Fruit fly (Drosophila melanogaster) whole organism, embryonic: ENCODE data around the gene SLC5A11.

Experiments
- ATbp ChIP-seq: fragments of 200-800 bp; sonication (Bioruptor generic); optimal IDR thresholded peaks from 2 replicates; lab custom pipeline; 2017; ENCODE audit warnings: missing biosample characterization, mild to moderate bottlenecking, missing genetic modification characterization, missing genetic modification reagents
- Ada2b ChIP-seq: fragments of 200-800 bp; sonication (Bioruptor generic); IDR thresholded peaks from 2 replicates; pipeline ENCODE4 v1.3.6; 2022; ENCODE audit warnings: missing biosample characterization, missing genetic modification characterization
- CG1024 ChIP-seq: fragments of 200-800 bp; sonication (Bioruptor generic); IDR thresholded peaks from 2 replicates; pipeline ENCODE4 v1.3.6; 2022; ENCODE audit warnings: missing biosample characterization, missing genetic modification characterization
- CG10543 ChIP-seq: fragments of 200-800 bp; sonication (Bioruptor generic); optimal IDR thresholded peaks from 3 replicates; lab custom pipeline; 2017; ENCODE audit warnings: missing biosample characterization, mild to moderate bottlenecking, missing genetic modification characterization, moderate library complexity
- CG10654 ChIP-seq: fragments of 200-800 bp; sonication (Bioruptor generic); optimal IDR thresholded peaks from 2 replicates; lab custom pipeline; 2016; ENCODE audit warnings: missing biosample characterization, missing genetic modification characterization
- CG10959 ChIP-seq: fragments of 200-800 bp; sonication (Bioruptor generic); IDR thresholded peaks from 2 replicates; pipeline ENCODE4 v1.3.6; 2022; ENCODE audit warnings: missing biosample characterization, missing genetic modification characterization
- CG12236 ChIP-seq: fragments of 200-800 bp; sonication (Bioruptor generic); optimal IDR thresholded peaks from 2 replicates; lab custom pipeline; 2016; ENCODE audit warnings: missing biosample characterization, missing genetic modification characterization
- CG13424 ChIP-seq: fragments of 200-800 bp; sonication (Bioruptor generic); optimal IDR thresholded peaks from 2 replicates; lab custom pipeline; 2019; ENCODE audit warnings: missing biosample characterization, mild to moderate bottlenecking, missing genetic modification characterization, moderate library complexity
- CG15514 ChIP-seq: fragments of 200-800 bp; sonication (Bioruptor generic); optimal IDR thresholded peaks from 3 replicates; lab custom pipeline; 2017; ENCODE audit warnings: missing biosample characterization, missing genetic modification characterization, mild to moderate bottlenecking, moderate library complexity, missing genetic modification reagents
- CG1602 ChIP-seq: fragments of 200-800 bp; sonication (Bioruptor generic); optimal IDR thresholded peaks from 3 replicates; lab custom pipeline; 2016; ENCODE audit warnings: missing biosample characterization, missing genetic modification characterization
- CG17328 ChIP-seq: fragments of 200-800 bp; sonication (Bioruptor generic); IDR thresholded peaks from 2 replicates; pipeline ENCODE4 v1.3.6; 2022; ENCODE audit warnings: missing biosample characterization, missing genetic modification characterization
- CG17612 ChIP-seq: fragments of 200-800 bp; sonication (Bioruptor generic); IDR thresholded peaks from 2 replicates; pipeline ENCODE4 v1.3.6; 2022; ENCODE audit warnings: missing biosample characterization, missing genetic modification characterization
- CG18599 ChIP-seq: fragments of 200-800 bp; sonication (Bioruptor generic); optimal IDR thresholded peaks from 3 replicates; lab custom pipeline; 2017; ENCODE audit warnings: missing biosample characterization, missing genetic modification characterization, mild to moderate bottlenecking, moderate library complexity, missing genetic modification reagents
- CG30020 ChIP-seq: fragments of 200-800 bp; optimal IDR thresholded peaks from 2 replicates; lab custom pipeline; 2019; ENCODE audit warnings: missing biosample characterization, mild to moderate bottlenecking, missing genetic modification characterization, moderate library complexity
- CG31224 ChIP-seq: fragments of 200-800 bp; sonication (Bioruptor generic); IDR thresholded peaks from 2 replicates; pipeline ENCODE4 v1.3.6; 2022; ENCODE audit warnings: missing biosample characterization, missing genetic modification characterization
- CG3407 ChIP-seq: fragments of 200-800 bp; sonication (Bioruptor generic); optimal IDR thresholded peaks from 2 replicates; lab custom pipeline; 2018; ENCODE audit warnings: missing biosample characterization, mild to moderate bottlenecking, missing genetic modification characterization
- CG4707 ChIP-seq: fragments of 200-800 bp; sonication (Bioruptor generic); optimal IDR thresholded peaks from 2 replicates; lab custom pipeline; 2018; ENCODE audit warnings: missing biosample characterization, mild to moderate bottlenecking, missing genetic modification characterization, moderate library complexity
- CG7357 ChIP-seq: fragments of 200-800 bp; sonication (Bioruptor generic); IDR thresholded peaks from 3 replicates; pipeline ENCODE4 v1.3.6; 2022; ENCODE audit warnings: missing biosample characterization, missing genetic modification characterization
- CoRest ChIP-seq: fragments of 200-800 bp; sonication (Bioruptor generic); optimal IDR thresholded peaks from 3 replicates; lab custom pipeline; 2018; ENCODE audit warnings: missing biosample characterization, mild to moderate bottlenecking, missing genetic modification characterization, moderate library complexity
- CrebB ChIP-seq: fragments of 200-800 bp; sonication (Bioruptor generic); optimal IDR thresholded peaks from 3 replicates; lab custom pipeline; 2018; ENCODE audit warnings: missing biosample characterization, mild to moderate bottlenecking, missing genetic modification characterization
- D19B ChIP-seq: fragments of 200-800 bp; sonication (Bioruptor generic); optimal IDR thresholded peaks from 2 replicates; lab custom pipeline; 2017; ENCODE audit warnings: missing biosample characterization, mild to moderate bottlenecking, missing genetic modification characterization
- Lim3 ChIP-seq: fragments of 200-800 bp; sonication (Bioruptor generic); IDR thresholded peaks from 2 replicates; pipeline ENCODE4 v1.3.6; 2022; ENCODE audit warnings: missing biosample characterization, missing genetic modification characterization
- Lpt ChIP-seq: fragments of >200 bp; optimal IDR thresholded peaks from 2 replicates; lab custom pipeline; 2018; ENCODE audit warnings: missing biosample characterization, missing genetic modification characterization
- Max ChIP-seq: fragments of 200-800 bp; sonication (Bioruptor generic); optimal IDR thresholded peaks from 2 replicates; lab custom pipeline; 2016; ENCODE audit warnings: missing biosample characterization, mild to moderate bottlenecking, missing genetic modification characterization
- Spps ChIP-seq: fragments of 200-800 bp; sonication (Bioruptor generic); optimal IDR thresholded peaks from 2 replicates; lab custom pipeline; 2018; ENCODE audit warnings: missing biosample characterization, mild to moderate bottlenecking, missing genetic modification characterization
- Sry-δ ChIP-seq: fragments of 200-800 bp; sonication (Bioruptor generic); optimal IDR thresholded peaks from 2 replicates; lab custom pipeline; 2016; ENCODE audit warnings: missing biosample characterization, missing genetic modification characterization
- Ssrp ChIP-seq: fragments of 200-800 bp; sonication (Bioruptor generic); optimal IDR thresholded peaks from 2 replicates; lab custom pipeline; 2018; ENCODE audit warnings: missing biosample characterization, mild to moderate bottlenecking, missing genetic modification characterization, moderate library complexity
- Stat92E ChIP-seq, 3 experiments: fragments of >200 bp in 2 of 3; fragments of 200-800 bp in 1 of 3; sonication (Bioruptor generic) in 1 of 3; optimal IDR thresholded peaks; 2 replicates each; lab custom pipeline; 2017 to 2019; ENCODE audit warnings: missing biosample characterization in 3 of 3, missing genetic modification characterization in 3 of 3, mild to moderate bottlenecking in 1 of 3, moderate library complexity in 1 of 3
- Tbp ChIP-seq: fragments of >200 bp; optimal IDR thresholded peaks from 2 replicates; lab custom pipeline; 2018; ENCODE audit warnings: missing biosample characterization, missing genetic modification characterization
- Trl ChIP-seq, 3 experiments: fragments of >200 bp in 2 of 3; fragments of 200-800 bp in 1 of 3; sonication (Bioruptor generic) in 1 of 3; optimal IDR thresholded peaks; 2 replicates in 1 of 3; 3 replicates in 2 of 3; lab custom pipeline; 2016 to 2017; ENCODE audit warnings: missing biosample characterization in 1 of 3, missing genetic modification characterization in 1 of 3
- YL-1 ChIP-seq: fragments of 200-800 bp; sonication (Bioruptor generic); optimal IDR thresholded peaks from 3 replicates; lab custom pipeline; 2017; ENCODE audit warnings: missing biosample characterization, mild to moderate bottlenecking, missing genetic modification characterization
- al ChIP-seq: fragments of 200-800 bp; sonication (Bioruptor generic); IDR thresholded peaks from 2 replicates; pipeline ENCODE4 v1.3.6; 2022; ENCODE audit warnings: missing biosample characterization, missing genetic modification characterization
- ara ChIP-seq: fragments of 200-800 bp; sonication (Bioruptor generic); IDR thresholded peaks from 2 replicates; pipeline ENCODE4 v1.3.6; 2022; ENCODE audit warnings: missing biosample characterization, missing genetic modification characterization
- ato ChIP-seq: fragments of 200-800 bp; sonication (Bioruptor generic); IDR thresholded peaks from 2 replicates; pipeline ENCODE4 v1.3.6; 2022; ENCODE audit warnings: missing biosample characterization, missing genetic modification characterization; ENCODE audit not compliant: partially characterized antibody
- az2 ChIP-seq: fragments of 200-800 bp; sonication (Bioruptor generic); optimal IDR thresholded peaks from 3 replicates; lab custom pipeline; 2016; ENCODE audit warnings: missing biosample characterization, missing genetic modification characterization
- br ChIP-seq: fragments of >200 bp; optimal IDR thresholded peaks from 2 replicates; lab custom pipeline; 2017
- cg ChIP-seq: fragments of 200-800 bp; sonication (Bioruptor generic); optimal IDR thresholded peaks from 3 replicates; lab custom pipeline; 2019; ENCODE audit warnings: missing biosample characterization, mild to moderate bottlenecking, missing genetic modification characterization, moderate library complexity
- crol ChIP-seq: fragments of 200-800 bp; sonication (Bioruptor generic); IDR thresholded peaks from 2 replicates; pipeline ENCODE4 v1.3.6; 2022; ENCODE audit warnings: missing biosample characterization, missing genetic modification characterization
- disco-r ChIP-seq: fragments of 200-800 bp; sonication (Bioruptor generic); optimal IDR thresholded peaks from 2 replicates; lab custom pipeline; 2016; ENCODE audit warnings: missing biosample characterization, missing genetic modification characterization
- exex ChIP-seq: fragments of 200-800 bp; sonication (Bioruptor generic); optimal IDR thresholded peaks from 4 replicates; lab custom pipeline; 2018; ENCODE audit warnings: missing biosample characterization, mild to moderate bottlenecking, missing genetic modification characterization, moderate library complexity
- kni ChIP-seq: fragments of 200-800 bp; sonication (Bioruptor generic); optimal IDR thresholded peaks from 3 replicates; lab custom pipeline; 2017; ENCODE audit warnings: mild to moderate bottlenecking, missing biosample characterization, missing genetic modification reagents, missing genetic modification characterization
- pzg ChIP-seq: fragments of 200-800 bp; sonication (Bioruptor generic); optimal IDR thresholded peaks from 3 replicates; lab custom pipeline; 2018; ENCODE audit warnings: missing biosample characterization, mild to moderate bottlenecking, missing genetic modification characterization, moderate library complexity
- schlank ChIP-seq: fragments of 200-800 bp; sonication (Bioruptor generic); optimal IDR thresholded peaks from 2 replicates; lab custom pipeline; 2018; ENCODE audit warnings: missing biosample characterization, mild to moderate bottlenecking, missing genetic modification characterization
- sima ChIP-seq: fragments of 200-800 bp; sonication (Bioruptor generic); optimal IDR thresholded peaks from 2 replicates; lab custom pipeline; 2016; ENCODE audit warnings: missing biosample characterization, missing genetic modification characterization
- stc ChIP-seq: fragments of 200-800 bp; sonication (Bioruptor generic); IDR thresholded peaks from 2 replicates; pipeline ENCODE4 v1.3.6; 2022; ENCODE audit warnings: missing biosample characterization, missing genetic modification characterization
- tap ChIP-seq: fragments of 200-800 bp; optimal IDR thresholded peaks from 3 replicates; lab custom pipeline; 2019; ENCODE audit warnings: missing biosample characterization, mild to moderate bottlenecking, missing genetic modification characterization, moderate library complexity
- tgo ChIP-seq: fragments of 200-800 bp; sonication (Bioruptor generic); IDR thresholded peaks from 3 replicates; pipeline ENCODE4 v1.3.6; 2022; ENCODE audit warnings: missing biosample characterization, missing genetic modification characterization
- tin ChIP-seq: fragments of 200-800 bp; sonication (Bioruptor generic); optimal IDR thresholded peaks from 3 replicates; lab custom pipeline; 2016; ENCODE audit warnings: missing biosample characterization, missing genetic modification characterization
- toy ChIP-seq: fragments of 200-800 bp; sonication (Bioruptor generic); IDR thresholded peaks from 2 replicates; pipeline ENCODE4 v1.3.6; 2022; ENCODE audit warnings: missing biosample characterization, missing genetic modification characterization
- unc-4 ChIP-seq: fragments of 200-800 bp; sonication (Bioruptor generic); IDR thresholded peaks from 2 replicates; pipeline ENCODE4 v1.3.6; 2022; ENCODE audit warnings: missing biosample characterization, missing genetic modification characterization; ENCODE audit not compliant: partially characterized antibody

The SLC5A11 gene

dm6 chr2L:8212666-8213270 is 7.8 kb upstream of the SLC5A11 start, which contains the start of the genes CG8372 and CG8360 (continued):
- TF ChIP-seq az2 (peak; percentile 99), CG17328 (peak; percentile 99), ATbp (peak; percentile 98), ato (GFP tag; lab: Robert Waterston, UW) (peak; percentile 44; the same call in 1 of the 2 replicates), Trl (optimal IDR thresholded peaks at IDR 0.05; lab: Kevin White, UChicago) (no peak), Trl (GFP tag; optimal IDR thresholded peaks at IDR 0.05; lab: Kevin White, UChicago) (peak; percentile 99), Ada2b (GFP tag; lab: Robert Waterston, UW) (peak; percentile 99), Lpt (GFP tag; lab: Kevin White, UChicago) (no peak), Max (peak; percentile 99), Lim3 (GFP tag; lab: Robert Waterston, UW) (peak; percentile 97), br (lab: Kevin White, UChicago) (no peak), schlank (tag; lab: Kevin White, UChicago) (peak; percentile 97), cg (peak; percentile 8), CG10654 (peak; percentile 99), ara (GFP tag; lab: Robert Waterston, UW) (peak; percentile 99), unc-4 (GFP tag; lab: Robert Waterston, UW) (peak; percentile 48; the same call in 1 of the 2 replicates), disco-r (GFP tag; lab: Kevin White, UChicago) (peak; percentile 98), CG1024 (GFP tag; lab: Robert Waterston, UW) (peak; percentile 97), kni (GFP tag; lab: Kevin White, UChicago) (peak; percentile 90), al (GFP tag; lab: Robert Waterston, UW) (peak; percentile 98), CG1602 (GFP tag; lab: Kevin White, UChicago) (peak; percentile 99), CG13424 (tag; lab: Kevin White, UChicago) (peak; percentile 99), CoRest (tag; lab: Kevin White, UChicago) (peak; percentile 98), CG10959 (peak; percentile 97), Spps (peak; percentile 97), stc (peak; percentile 99), tgo (peak; percentile 99), exex (tag; lab: Kevin White, UChicago) (peak; percentile 93), pzg (GFP tag; lab: Kevin White, UChicago) (peak; percentile 74), CG4707 (peak; percentile 95), YL-1 (peak; percentile 99), CG12236 (GFP tag; lab: Kevin White, UChicago) (peak; percentile 99), CG7357 (GFP tag; lab: Robert Waterston, UW) (peak; percentile 95), Sry-δ (GFP tag; lab: Kevin White, UChicago) (peak; percentile 85), CG31224 (GFP tag; lab: Robert Waterston, UW) (peak; percentile 97), toy (GFP tag; lab: Robert Waterston, UW) (peak; percentile 96), tin (GFP tag; lab: Kevin White, UChicago) (peak; percentile 99), crol (GFP tag; lab: Robert Waterston, UW) (peak; percentile 79), D19B (GFP tag; lab: Kevin White, UChicago) (peak; percentile 95), CG3407 (GFP tag; lab: Kevin White, UChicago) (peak; percentile 97), sima (peak; percentile 95), Ssrp (tag; lab: Kevin White, UChicago) (peak; percentile 98), Stat92E (GFP tag; optimal IDR thresholded peaks at IDR 0.05; lab: Kevin White, UChicago) (peak in 1 of 3 experiments; percentile 91), CrebB (tag; lab: Kevin White, UChicago) (peak; percentile 97), CG15514 (peak; percentile 96), CG17612 (peak; percentile 97), Tbp (GFP tag; lab: Kevin White, UChicago) (no peak), CG18599 (GFP tag; lab: Kevin White, UChicago) (peak; percentile 99), tap (peak; percentile 98), CG10543 (peak; percentile 98), CG30020 (peak; percentile 87)
